Fruit fly (Drosophila melanogaster) whole organism: ENCODE results near the gene Cyp40.

Source experiments
- CG8478 ChIP-seq: fragments of >200 bp; optimal IDR thresholded peaks from 2 replicates; lab custom pipeline; 2018; ENCODE audit warnings: inconsistent platforms
- Dll ChIP-seq: fragments of >200 bp; optimal IDR thresholded peaks from 2 replicates; lab custom pipeline; 2017
- EcR ChIP-seq, 2 experiments: fragments of >200 bp; optimal IDR thresholded peaks; 2 replicates each; lab custom pipeline; 2017; ENCODE audit warnings: missing biosample characterization in 2 of 2, missing genetic modification characterization in 2 of 2, missing genetic modification reagents in 2 of 2
- pan ChIP-seq: fragments of >200 bp; optimal IDR thresholded peaks from 2 replicates; lab custom pipeline; 2017
- usp ChIP-seq: fragments of >200 bp; optimal IDR thresholded peaks from 2 replicates; lab custom pipeline; 2017; ENCODE audit warnings: missing biosample characterization, missing genetic modification characterization, mixed read lengths

DNA sequence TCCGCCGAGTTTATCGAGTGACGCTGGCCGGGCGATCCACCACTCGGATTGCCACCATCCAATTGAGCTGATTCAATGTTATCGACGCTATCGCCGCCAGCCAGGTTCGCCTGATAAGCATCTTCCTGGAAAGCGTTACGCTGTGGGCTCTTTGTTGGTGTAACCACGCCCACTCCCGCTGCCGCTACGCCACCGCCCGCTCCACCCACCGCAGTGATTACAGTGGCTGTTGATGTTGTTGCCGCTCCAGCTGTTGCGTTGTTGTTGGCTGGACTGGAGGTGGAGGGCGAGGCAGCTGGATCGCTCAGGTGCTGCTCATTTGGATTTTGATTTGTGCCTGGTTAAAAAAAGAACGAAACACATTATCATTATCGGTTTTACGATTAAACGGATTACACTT is 42.9 kb downstream of the Cyp40 start:
- no peak for TF ChIP-seq CG8478 (lab: Kevin White, UChicago)
- TF ChIP-seq pan (lab: Kevin White, UChicago), result peak; percentile 17
- TF ChIP-seq Dll (lab: Kevin White, UChicago), result no peak
- no peak for TF ChIP-seq EcR (GFP tag; optimal IDR thresholded peaks at IDR 0.05; lab: Kevin White, UChicago)
- TF ChIP-seq usp (GFP tag; lab: Kevin White, UChicago), result no peak
